Worm (Caenorhabditis elegans) whole organism, L2 larva: ENCODE data around the gene srsx-13.

Experiments
- R02D3.7 ChIP-seq: fragments of 150-350 bp; optimal IDR thresholded peaks from 2 replicates; lab custom pipeline; 2014; ENCODE audit warnings: missing biosample characterization, missing genetic modification characterization
- Y55F3AM.14 ChIP-seq: fragments of 200-800 bp; sonication (Bioruptor generic); optimal IDR thresholded peaks from 2 replicates; lab custom pipeline; 2018; ENCODE audit warnings: mild to moderate bottlenecking, missing genetic modification characterization, missing compliant biosample characterization
- aly-2 ChIP-seq: fragments of 150-350 bp; optimal IDR thresholded peaks from 2 replicates; lab custom pipeline; 2014; ENCODE audit warnings: missing biosample characterization, missing genetic modification characterization
- elt-1 ChIP-seq: fragments of 150-350 bp; optimal IDR thresholded peaks from 2 replicates; lab custom pipeline; 2014; ENCODE audit warnings: missing biosample characterization, missing genetic modification characterization
- elt-3 ChIP-seq: sonication (generic microtip); optimal IDR thresholded peaks from 2 replicates; lab custom pipeline; 2017; ENCODE audit warnings: missing biosample characterization, missing genetic modification characterization
- nhr-25 ChIP-seq: fragments of 150-350 bp; sonication (generic microtip); optimal IDR thresholded peaks from 3 replicates; lab custom pipeline; 2014; ENCODE audit warnings: missing biosample characterization, missing genetic modification characterization
- nhr-77 ChIP-seq: fragments of 150-350 bp; optimal IDR thresholded peaks from 2 replicates; lab custom pipeline; 2014; ENCODE audit warnings: missing biosample characterization, missing genetic modification characterization
- snpc-4 ChIP-seq: fragments of 150-350 bp; optimal IDR thresholded peaks from 2 replicates; lab custom pipeline; 2014; ENCODE audit warnings: missing biosample characterization, missing genetic modification characterization

- TF ChIP-seq nhr-25 (tag; lab: Kevin White, UChicago) (no peak), Y55F3AM.14 (GFP tag; lab: Kevin White, UChicago) (no peak), elt-1 (tag; lab: Kevin White, UChicago) (no peak), snpc-4 (no peak), elt-3 (no peak), R02D3.7 (tag; lab: Kevin White, UChicago) (no peak), aly-2 (tag; lab: Kevin White, UChicago) (no peak), nhr-77 (tag; lab: Kevin White, UChicago) (no peak)
Observed at ce11 chrV:4948635-4949034, 34.4 kb downstream of the srsx-13 start, which contains the start of gene str-209.
